Fruit fly (Drosophila melanogaster) S2 (cell line): Measurements from ENCODE around the gene CG34273.

Experiments used
- CG8478 ChIP-seq: fragments of >200 bp; optimal IDR thresholded peaks from 2 replicates; lab custom pipeline; 2018
- CTCF ChIP-seq, 2 experiments: fragments of >200 bp; optimal IDR thresholded peaks; 2 replicates each; lab custom pipeline; 2018

- no peak for TF ChIP-seq CTCF (optimal IDR thresholded peaks at IDR 0.05; lab: Kevin White, UChicago)
- TF ChIP-seq CG8478 (lab: Kevin White, UChicago), result no peak
Observed at dm6 chr3R:14467231-14467846, 49.5 kb upstream of the CG34273 start.
